Worm (Caenorhabditis elegans) whole organism, L2 larva: ENCODE data around the gene nfyc-1.

Experiments used
- nhr-23 ChIP-seq: fragments of 150-350 bp; optimal IDR thresholded peaks from 2 replicates; lab custom pipeline; 2014; ENCODE audit warnings: missing biosample characterization, missing genetic modification reagents, missing genetic modification characterization
- nhr-25 ChIP-seq: fragments of 150-350 bp; sonication (generic microtip); optimal IDR thresholded peaks from 3 replicates; lab custom pipeline; 2014; ENCODE audit warnings: missing biosample characterization, missing genetic modification characterization
- peb-1 ChIP-seq: fragments of 150-350 bp; optimal IDR thresholded peaks from 2 replicates; lab custom pipeline; 2014; ENCODE audit warnings: missing biosample characterization, missing genetic modification characterization
- unc-55 ChIP-seq: fragments of 150-350 bp; sonication (generic microtip); optimal IDR thresholded peaks from 3 replicates; lab custom pipeline; 2014; ENCODE audit warnings: missing biosample characterization, missing genetic modification reagents, missing genetic modification characterization
- unc-62 ChIP-seq: fragments of 150-350 bp; optimal IDR thresholded peaks from 2 replicates; lab custom pipeline; 2014; ENCODE audit warnings: missing biosample characterization, missing genetic modification reagents, missing genetic modification characterization

ce11 chrII:29578-29977 is 14.1 kb upstream of the nfyc-1 start:
- TF ChIP-seq peb-1 (tag; lab: Kevin White, UChicago), result no peak
- TF ChIP-seq nhr-23, result no peak
- no peak for TF ChIP-seq unc-62 (GFP tag; lab: Kevin White, UChicago)
- no peak for TF ChIP-seq nhr-25
- no peak for TF ChIP-seq unc-55 (GFP tag; lab: Kevin White, UChicago)
